Worm (Caenorhabditis elegans) whole organism, young adult: ENCODE results near the gene B0393.9.

Source experiments
- K12H6.12 ChIP-seq: fragments of 200-800 bp; sonication (Bioruptor generic); optimal IDR thresholded peaks from 2 replicates; lab custom pipeline; 2018; ENCODE audit warnings: mild to moderate bottlenecking, missing genetic modification characterization, missing compliant biosample characterization
- nhr-179 ChIP-seq: sonication (generic microtip); optimal IDR thresholded peaks from 2 replicates; lab custom pipeline; 2016; ENCODE audit warnings: mild to moderate bottlenecking, missing genetic modification characterization, missing compliant biosample characterization
- somi-1 ChIP-seq: fragments of 200-800 bp; sonication (Bioruptor generic); optimal IDR thresholded peaks from 2 replicates; lab custom pipeline; 2018; ENCODE audit warnings: mild to moderate bottlenecking, missing genetic modification characterization, missing compliant biosample characterization

B0393.9 gene

ce11 chrIII:4731295-4731988 is 48.5 kb downstream of the B0393.9 start, which contains the start of gene F17C8.3:
TSS of gene F17C8.3 (plus strand) at chrIII:4731938.
- TF ChIP-seq somi-1 (peak; percentile 17), K12H6.12 (tag; lab: Kevin White, UChicago) (peak; percentile 21), nhr-179 (tag; lab: Kevin White, UChicago) (no peak)
